Worm (Caenorhabditis elegans): ENCODE data around the gene tomm-7.

DNA sequence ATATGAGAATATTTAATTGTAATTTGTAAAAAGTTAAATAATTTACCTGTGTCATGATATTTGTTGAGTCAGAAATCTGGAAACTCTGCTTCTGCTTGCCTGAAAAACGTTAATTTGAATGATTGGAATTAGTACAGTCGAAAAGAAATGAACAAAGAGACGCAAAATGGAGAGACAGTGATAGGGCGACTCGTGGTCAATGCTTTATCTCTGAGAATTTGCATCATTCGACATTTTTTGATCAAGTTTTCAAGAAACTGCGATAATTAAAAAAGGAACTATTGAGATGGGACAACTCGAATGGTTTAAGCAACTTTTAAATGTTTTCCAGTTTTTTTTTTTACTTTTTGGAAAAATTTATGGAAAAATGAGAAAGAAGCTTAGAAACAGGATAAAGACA lies 1.5 kb downstream of the tomm-7 start, which contains the start of gene cuc-1:
- TF ChIP-seq sox-4 (tag; optimal IDR thresholded peaks at IDR 0.05) (no peak), hlh-6 (tag; optimal IDR thresholded peaks at IDR 0.05) (no peak), che-1 (tag; optimal IDR thresholded peaks at IDR 0.05) (no peak), pha-2 (tag; optimal IDR thresholded peaks at IDR 0.05) (no peak), nhr-11 (tag; optimal IDR thresholded peaks at IDR 0.05) (no peak), pqm-1 (tag; optimal IDR thresholded peaks at IDR 0.05) (no peak), ceh-14 (tag; optimal IDR thresholded peaks at IDR 0.05) (no peak), ahr-1 (tag; optimal IDR thresholded peaks at IDR 0.05) (no peak), ceh-30 (tag; optimal IDR thresholded peaks at IDR 0.05) (no peak), fax-1 (tag; optimal IDR thresholded peaks at IDR 0.05) (no peak), mec-3 (tag; optimal IDR thresholded peaks at IDR 0.05; ENCODE audit: borderline replicate concordance) (no peak)
